Worm (Caenorhabditis elegans): Measurements from ENCODE around the gene fkh-9.

- no peak for TF ChIP-seq ces-1 (GFP tag; optimal IDR thresholded peaks at IDR 0.05)
- no peak for TF ChIP-seq dpl-1 (GFP tag; optimal IDR thresholded peaks at IDR 0.05)
- no peak for TF ChIP-seq lim-7 (GFP tag; IDR thresholded peaks at IDR 0.05)
- no peak for TF ChIP-seq mes-2 (tag; optimal IDR thresholded peaks at IDR 0.05; ENCODE audit: poor library complexity, severe bottlenecking)
- TF ChIP-seq pqm-1 (tag; optimal IDR thresholded peaks at IDR 0.05), result no peak
- no peak for TF ChIP-seq nhr-10 (tag; optimal IDR thresholded peaks at IDR 0.05)
- no peak for TF ChIP-seq skn-1 (tag; optimal IDR thresholded peaks at IDR 0.05)
- TF ChIP-seq mdt-29 (GFP tag; IDR thresholded peaks at IDR 0.05), result no peak
- no peak for TF ChIP-seq tra-1 (GFP tag; IDR thresholded peaks at IDR 0.05)
Observed at ce11 chrX:3867760-3868159, 41.0 kb upstream of the fkh-9 start.
